Worm (Caenorhabditis elegans) whole organism, mixed stage, embryonic: ENCODE results near the gene Y67D8B.3.

ENCODE experiments used
- lin-13 ChIP-seq: fragments of 150-350 bp; optimal IDR thresholded peaks from 2 replicates; lab custom pipeline; 2014; ENCODE audit warnings: missing biosample characterization, missing genetic modification characterization
- sem-2 ChIP-seq: fragments of 200-800 bp; sonication (Bioruptor generic); optimal IDR thresholded peaks from 2 replicates; lab custom pipeline; 2018; ENCODE audit warnings: mild to moderate bottlenecking, missing genetic modification characterization, missing compliant biosample characterization
- snpc-4 ChIP-seq: fragments of 150-350 bp; optimal IDR thresholded peaks from 2 replicates; lab custom pipeline; 2014; ENCODE audit warnings: missing biosample characterization, missing genetic modification characterization
- ztf-11 ChIP-seq: fragments of 150-350 bp; optimal IDR thresholded peaks from 2 replicates; lab custom pipeline; 2014; ENCODE audit warnings: missing biosample characterization, missing genetic modification characterization

DNA sequence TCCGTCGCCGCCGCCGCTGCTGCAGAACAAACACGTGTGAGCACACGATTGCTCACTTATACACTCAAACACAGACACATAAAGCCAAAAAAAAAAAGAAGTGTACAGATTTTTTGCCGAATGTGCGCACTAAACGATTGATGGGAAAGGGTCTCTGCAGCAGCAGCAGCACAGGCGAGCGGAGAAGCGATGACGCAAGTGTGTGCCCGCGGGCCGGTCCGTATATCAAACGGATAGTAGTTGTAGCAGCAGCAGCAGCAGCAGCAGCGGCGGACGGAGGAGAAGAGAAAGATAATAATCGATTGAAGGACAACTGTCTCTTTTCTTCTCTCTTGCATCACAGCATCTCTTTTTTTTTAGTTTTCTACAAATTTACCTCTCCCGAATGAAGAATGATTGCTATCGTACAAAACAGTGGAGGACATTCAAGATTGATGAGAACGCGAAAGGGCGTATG, 31.4 kb upstream of the Y67D8B.3 start:
- no peak for TF ChIP-seq snpc-4 (tag; lab: Kevin White, UChicago)
- TF ChIP-seq lin-13 (tag; lab: Kevin White, UChicago), result peak; percentile 26
- TF ChIP-seq ztf-11 (tag; lab: Kevin White, UChicago), result no peak
- TF ChIP-seq sem-2 (GFP tag; lab: Kevin White, UChicago), result no peak
